Worm (Caenorhabditis elegans): ENCODE data around the gene T13C5.3.

T13C5.3 gene

ce11 chrX:6138243-6138642, 40.1 kb upstream of the T13C5.3 start, which contains the start of gene Y72A10A.1:
Gene Y72A10A.1 (minus strand): TSS chrX:6138343.
- TF ChIP-seq flh-1 (GFP tag; optimal IDR thresholded peaks at IDR 0.05) (no peak), ces-1 (GFP tag; optimal IDR thresholded peaks at IDR 0.05) (no peak), snpc-4 (tag; optimal IDR thresholded peaks at IDR 0.05) (no peak), lin-13 (tag; optimal IDR thresholded peaks at IDR 0.05) (no peak), nhr-237 (tag; optimal IDR thresholded peaks at IDR 0.05) (no peak), ceh-39 (tag; optimal IDR thresholded peaks at IDR 0.05) (no peak), cnd-1 (tag; optimal IDR thresholded peaks at IDR 0.05) (no peak), lsy-2 (tag; optimal IDR thresholded peaks at IDR 0.05) (no peak), nhr-28 (tag; optimal IDR thresholded peaks at IDR 0.05) (no peak)

ce11 chrX:6145921-6146320, 32.4 kb upstream of the T13C5.3 start:
- TF ChIP-seq lsy-2 (tag; optimal IDR thresholded peaks at IDR 0.05) (no peak), pha-4 (tag; optimal IDR thresholded peaks at IDR 0.05) (no peak), unc-120 (tag; optimal IDR thresholded peaks at IDR 0.05; ENCODE audit: poor library complexity, severe bottlenecking) (peak; percentile 45), hlh-1 (tag; optimal IDR thresholded peaks at IDR 0.05) (peak; percentile 94), unc-62 (GFP tag; optimal IDR thresholded peaks at IDR 0.05) (peak; percentile 81)

- TF ChIP-seq ceh-39 (tag; optimal IDR thresholded peaks at IDR 0.05) = no peak
- no peak for TF ChIP-seq snpc-4 (tag; optimal IDR thresholded peaks at IDR 0.05)
- no peak for TF ChIP-seq elt-1 (tag; optimal IDR thresholded peaks at IDR 0.05; ENCODE audit: borderline replicate concordance, insufficient read depth)
- no peak for TF ChIP-seq nhr-28 (tag; optimal IDR thresholded peaks at IDR 0.05)
- no peak for TF ChIP-seq ces-1 (GFP tag; optimal IDR thresholded peaks at IDR 0.05)
- TF ChIP-seq lsy-2 (tag; optimal IDR thresholded peaks at IDR 0.05) = no peak
- TF ChIP-seq lin-32 (GFP tag; optimal IDR thresholded peaks at IDR 0.05) = no peak
- no peak for TF ChIP-seq blmp-1 (tag; optimal IDR thresholded peaks at IDR 0.05)
- no peak for TF ChIP-seq ham-2 (GFP tag; optimal IDR thresholded peaks at IDR 0.05)
- no peak for TF ChIP-seq drap-1 (GFP tag; optimal IDR thresholded peaks at IDR 0.05)
- TF ChIP-seq tbx-8 (GFP tag; optimal IDR thresholded peaks at IDR 0.05) = no peak
- no peak for TF ChIP-seq mab-5 (tag; optimal IDR thresholded peaks at IDR 0.05)
Measured at ce11 chrX:6150449-6150848, 27.9 kb upstream of the T13C5.3 start, which contains the start of gene tag-275. Gene tag-275 (minus strand): TSS chrX:6150549.

ce11 chrX:6150949-6151519, 27.3 kb upstream of the T13C5.3 start:
- TF ChIP-seq nhr-2 (tag; optimal IDR thresholded peaks at IDR 0.05) = peak; percentile 47
- TF ChIP-seq ceh-39 (tag; optimal IDR thresholded peaks at IDR 0.05) = no peak
- no peak for TF ChIP-seq sem-2 (GFP tag; optimal IDR thresholded peaks at IDR 0.05)
- TF ChIP-seq flh-1 (GFP tag; optimal IDR thresholded peaks at IDR 0.05) = no peak
- no peak for TF ChIP-seq mep-1 (tag; optimal IDR thresholded peaks at IDR 0.05)
- TF ChIP-seq mab-5 (tag; optimal IDR thresholded peaks at IDR 0.05) = no peak
- TF ChIP-seq nhr-76 (tag; optimal IDR thresholded peaks at IDR 0.05) = no peak
- no peak for TF ChIP-seq lin-13 (tag; optimal IDR thresholded peaks at IDR 0.05)
- TF ChIP-seq nhr-28 (tag; optimal IDR thresholded peaks at IDR 0.05) = no peak
- TF ChIP-seq elt-1 (tag; optimal IDR thresholded peaks at IDR 0.05; ENCODE audit: borderline replicate concordance, insufficient read depth) = no peak
- no peak for TF ChIP-seq M03D4.4 (tag; optimal IDR thresholded peaks at IDR 0.05)
- peak; percentile 2 for TF ChIP-seq unc-62 (GFP tag; optimal IDR thresholded peaks at IDR 0.05)
- no peak for TF ChIP-seq zip-8 (tag; optimal IDR thresholded peaks at IDR 0.05)
- TF ChIP-seq sptf-1 (tag; optimal IDR thresholded peaks at IDR 0.05) = peak; percentile 15
- TF ChIP-seq drap-1 (GFP tag; optimal IDR thresholded peaks at IDR 0.05) = no peak
- no peak for TF ChIP-seq blmp-1 (tag; optimal IDR thresholded peaks at IDR 0.05)
- TF ChIP-seq unc-39 (tag; optimal IDR thresholded peaks at IDR 0.05) = no peak
- TF ChIP-seq nhr-237 (tag; optimal IDR thresholded peaks at IDR 0.05) = no peak
- peak; percentile 75 for TF ChIP-seq hlh-1 (tag; optimal IDR thresholded peaks at IDR 0.05)
- no peak for TF ChIP-seq lin-32 (GFP tag; optimal IDR thresholded peaks at IDR 0.05)
- TF ChIP-seq snpc-4 (tag; optimal IDR thresholded peaks at IDR 0.05) = no peak
- TF ChIP-seq ceh-83 (GFP tag; optimal IDR thresholded peaks at IDR 0.05) = no peak
- peak; percentile 37 for TF ChIP-seq mls-2 (tag; optimal IDR thresholded peaks at IDR 0.05)
- no peak for TF ChIP-seq elt-3 (tag; optimal IDR thresholded peaks at IDR 0.05)
- TF ChIP-seq ces-1 (GFP tag; optimal IDR thresholded peaks at IDR 0.05) = no peak
- TF ChIP-seq ceh-43 (GFP tag; optimal IDR thresholded peaks at IDR 0.05) = no peak
- no peak for TF ChIP-seq pha-4 (tag; optimal IDR thresholded peaks at IDR 0.05)
- peak; percentile 51 for TF ChIP-seq unc-120 (tag; optimal IDR thresholded peaks at IDR 0.05; ENCODE audit: poor library complexity, severe bottlenecking)
- TF ChIP-seq ham-2 (GFP tag; optimal IDR thresholded peaks at IDR 0.05) = no peak
- no peak for TF ChIP-seq cnd-1 (tag; optimal IDR thresholded peaks at IDR 0.05)
- TF ChIP-seq bed-3 (GFP tag; optimal IDR thresholded peaks at IDR 0.05) = no peak
- no peak for TF ChIP-seq ztf-11 (tag; optimal IDR thresholded peaks at IDR 0.05)
- TF ChIP-seq nhr-12 (tag; optimal IDR thresholded peaks at IDR 0.05) = no peak
